Worm (Caenorhabditis elegans): ENCODE results near the gene F58F6.5.

DNA sequence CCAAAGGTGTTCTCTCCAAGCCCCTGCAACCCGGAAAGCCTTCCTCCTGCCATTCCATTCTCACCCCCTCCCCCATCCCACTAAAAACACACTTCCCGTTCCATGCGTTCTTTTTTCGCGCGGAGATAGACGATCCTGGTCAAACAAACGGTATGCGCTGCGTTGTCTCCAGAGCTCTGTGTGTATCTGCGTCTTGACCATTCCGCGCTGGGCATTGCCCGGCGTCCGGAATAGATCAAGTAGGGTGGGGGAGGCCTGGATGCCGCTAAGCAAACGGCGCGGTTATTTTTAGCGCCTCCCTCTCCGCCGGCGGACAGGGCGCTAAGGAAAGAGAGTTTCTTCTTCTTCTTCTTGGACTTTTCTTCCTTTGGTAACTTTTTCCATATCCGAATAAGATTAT lies 31.8 kb downstream of the F58F6.5 start:
- TF ChIP-seq ztf-23 (GFP tag; IDR thresholded peaks at IDR 0.05) (no peak), flt-1 (GFP tag; IDR thresholded peaks at IDR 0.05) (no peak)
